Fruit fly (Drosophila melanogaster): ENCODE measurements around the gene elm.
A peak's percentile ranks its signal among the peaks of the same experiment; 100 is the strongest.

elm gene

dm6 chr3R:5696384-5696783, 41.7 kb upstream of the elm start:
- TF ChIP-seq jim (GFP tag; optimal IDR thresholded peaks at IDR 0.05), result no peak
- no peak for TF ChIP-seq pan (optimal IDR thresholded peaks at IDR 0.05)
- no peak for TF ChIP-seq br (GFP tag; optimal IDR thresholded peaks at IDR 0.05)
- no peak for TF ChIP-seq OdsH (GFP tag; optimal IDR thresholded peaks at IDR 0.05)
- no peak for TF ChIP-seq N (GFP tag; optimal IDR thresholded peaks at IDR 0.05)
- TF ChIP-seq CrebA (GFP tag; optimal IDR thresholded peaks at IDR 0.05; ENCODE audit: borderline replicate concordance), result no peak
- no peak for TF ChIP-seq Abd-B (GFP tag; optimal IDR thresholded peaks at IDR 0.05)

- no peak for TF ChIP-seq Hr78 (GFP tag; optimal IDR thresholded peaks at IDR 0.05)
- TF ChIP-seq ey (GFP tag; optimal IDR thresholded peaks at IDR 0.05), result no peak
- TF ChIP-seq usp (GFP tag; optimal IDR thresholded peaks at IDR 0.05), result no peak
- TF ChIP-seq N (GFP tag; optimal IDR thresholded peaks at IDR 0.05), result no peak
- no peak for TF ChIP-seq psq (GFP tag; optimal IDR thresholded peaks at IDR 0.05)
- peak; percentile 6 for TF ChIP-seq h (GFP tag; optimal IDR thresholded peaks at IDR 0.05)
Measured at dm6 chr3R:5694461-5694860, 39.8 kb upstream of the elm start.

DNA sequence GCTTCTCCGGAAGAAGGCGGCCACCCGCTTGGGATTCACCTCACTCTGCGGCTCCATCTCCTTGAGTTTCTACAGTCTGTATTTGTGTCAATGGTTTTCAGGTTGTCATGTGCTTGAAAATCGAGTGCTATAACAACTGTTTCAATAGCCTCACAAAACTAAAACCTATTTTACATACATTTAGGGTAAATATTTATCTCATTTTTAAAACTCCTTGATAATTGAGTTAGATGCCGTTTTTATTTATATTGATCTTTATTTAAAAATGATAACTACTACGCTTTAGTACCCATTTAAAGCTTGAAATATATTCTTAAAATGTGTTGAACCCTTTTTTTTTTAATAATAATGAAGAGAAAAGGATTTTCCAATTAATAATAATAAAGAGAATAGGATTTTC, 38.5 kb upstream of the elm start, which contains the start of gene CG2104:
Gene CG2104 (minus strand): TSS at position 101 of the 400 bp plus-strand sequence.
- TF ChIP-seq h (GFP tag; optimal IDR thresholded peaks at IDR 0.05), result no peak
- no peak for TF ChIP-seq foxo (GFP tag; optimal IDR thresholded peaks at IDR 0.05)
- no peak for TF ChIP-seq OdsH (GFP tag; optimal IDR thresholded peaks at IDR 0.05)
- no peak for TF ChIP-seq Dfd (GFP tag; optimal IDR thresholded peaks at IDR 0.05)
- TF ChIP-seq tai (GFP tag; optimal IDR thresholded peaks at IDR 0.05), result no peak
- TF ChIP-seq Hr78 (GFP tag; optimal IDR thresholded peaks at IDR 0.05), result no peak
- no peak for TF ChIP-seq sage (GFP tag; optimal IDR thresholded peaks at IDR 0.05)
- TF ChIP-seq sv (GFP tag; optimal IDR thresholded peaks at IDR 0.05), result no peak
- no peak for TF ChIP-seq N (GFP tag; optimal IDR thresholded peaks at IDR 0.05)
- no peak for TF ChIP-seq psq (GFP tag; optimal IDR thresholded peaks at IDR 0.05)
- no peak for TF ChIP-seq dl (GFP tag; optimal IDR thresholded peaks at IDR 0.05; ENCODE audit: insufficient read depth in 1 of 2, partially characterized antibody in 2 of 2)
- TF ChIP-seq jim (GFP tag; optimal IDR thresholded peaks at IDR 0.05), result no peak

- TF ChIP-seq CG32264 (GFP tag; optimal IDR thresholded peaks at IDR 0.05), result no peak
- no peak for TF ChIP-seq Vsx2 (GFP tag; optimal IDR thresholded peaks at IDR 0.05; ENCODE audit: partially characterized antibody)
- no peak for TF ChIP-seq Rel (GFP tag; optimal IDR thresholded peaks at IDR 0.05)
- no peak for TF ChIP-seq Rel (tag; optimal IDR thresholded peaks at IDR 0.05)
- TF ChIP-seq ey (GFP tag; optimal IDR thresholded peaks at IDR 0.05), result no peak
- TF ChIP-seq GATAd (GFP tag; optimal IDR thresholded peaks at IDR 0.05), result no peak
- no peak for TF ChIP-seq dsf (GFP tag; optimal IDR thresholded peaks at IDR 0.05; ENCODE audit: borderline replicate concordance)
- no peak for TF ChIP-seq Dif (GFP tag; optimal IDR thresholded peaks at IDR 0.05; ENCODE audit: partially characterized antibody)
- no peak for TF ChIP-seq dmrt93B (GFP tag; optimal IDR thresholded peaks at IDR 0.05)
- TF ChIP-seq Jra (GFP tag; optimal IDR thresholded peaks at IDR 0.05), result no peak
- TF ChIP-seq CrebA (GFP tag; optimal IDR thresholded peaks at IDR 0.05; ENCODE audit: borderline replicate concordance), result no peak
- no peak for TF ChIP-seq h (GFP tag; optimal IDR thresholded peaks at IDR 0.05)
- TF ChIP-seq brk (GFP tag; optimal IDR thresholded peaks at IDR 0.05), result no peak
- TF ChIP-seq Hnf4 (GFP tag; optimal IDR thresholded peaks at IDR 0.05), result no peak
- no peak for TF ChIP-seq jim (GFP tag; optimal IDR thresholded peaks at IDR 0.05)
- TF ChIP-seq rgr (GFP tag; optimal IDR thresholded peaks at IDR 0.05), result no peak
- TF ChIP-seq N (GFP tag; optimal IDR thresholded peaks at IDR 0.05), result no peak
- no peak for TF ChIP-seq lola (GFP tag; optimal IDR thresholded peaks at IDR 0.05)
- no peak for TF ChIP-seq CG9705 (GFP tag; optimal IDR thresholded peaks at IDR 0.05)
- no peak for TF ChIP-seq HLH106 (tag; optimal IDR thresholded peaks at IDR 0.05)
Measured at dm6 chr3R:5691042-5691441, 36.4 kb upstream of the elm start.

- TF ChIP-seq dsf (GFP tag; optimal IDR thresholded peaks at IDR 0.05; ENCODE audit: borderline replicate concordance) (no peak), Dfd (GFP tag; optimal IDR thresholded peaks at IDR 0.05) (peak; percentile 61)
Measured at dm6 chr3R:5689626-5690025, 35.0 kb upstream of the elm start.

Data from whole organism, wandering third instar larva.